Worm (Caenorhabditis elegans) whole organism, L3 larva: Measurements from ENCODE around the gene ZK185.2.

Experiments used
- aly-2 ChIP-seq: fragments of 150-350 bp; optimal IDR thresholded peaks from 2 replicates; lab custom pipeline; 2014; ENCODE audit warnings: missing biosample characterization, missing genetic modification characterization
- egl-27 ChIP-seq: sonication (generic microtip); optimal IDR thresholded peaks from 4 replicates; lab custom pipeline; 2017; ENCODE audit warnings: missing biosample characterization, missing genetic modification reagents, missing genetic modification characterization
- lin-15B ChIP-seq: fragments of 150-350 bp; optimal IDR thresholded peaks from 2 replicates; lab custom pipeline; 2014; ENCODE audit warnings: missing biosample characterization, missing genetic modification characterization
- lsy-12 ChIP-seq: sonication (generic microtip); optimal IDR thresholded peaks from 2 replicates; lab custom pipeline; 2016; ENCODE audit warnings: mild to moderate bottlenecking, missing genetic modification characterization, missing compliant biosample characterization
- mdl-1 ChIP-seq: fragments of 150-350 bp; optimal IDR thresholded peaks from 2 replicates; lab custom pipeline; 2014; ENCODE audit warnings: missing biosample characterization, missing genetic modification characterization
- nhr-11 ChIP-seq: fragments of 150-350 bp; optimal IDR thresholded peaks from 2 replicates; lab custom pipeline; 2014; ENCODE audit warnings: missing biosample characterization, missing genetic modification characterization
- nhr-67 ChIP-seq: fragments of 150-350 bp; optimal IDR thresholded peaks from 2 replicates; lab custom pipeline; 2014; ENCODE audit warnings: missing biosample characterization, missing genetic modification characterization
- pha-4 ChIP-seq: fragments of 150-350 bp; optimal IDR thresholded peaks from 2 replicates; lab custom pipeline; 2014; ENCODE audit warnings: missing biosample characterization, missing genetic modification reagents, missing genetic modification characterization
- tbx-2 ChIP-seq: sonication (generic microtip); optimal IDR thresholded peaks from 2 replicates; lab custom pipeline; 2016; ENCODE audit warnings: mild to moderate bottlenecking, missing genetic modification characterization, missing compliant biosample characterization

DNA sequence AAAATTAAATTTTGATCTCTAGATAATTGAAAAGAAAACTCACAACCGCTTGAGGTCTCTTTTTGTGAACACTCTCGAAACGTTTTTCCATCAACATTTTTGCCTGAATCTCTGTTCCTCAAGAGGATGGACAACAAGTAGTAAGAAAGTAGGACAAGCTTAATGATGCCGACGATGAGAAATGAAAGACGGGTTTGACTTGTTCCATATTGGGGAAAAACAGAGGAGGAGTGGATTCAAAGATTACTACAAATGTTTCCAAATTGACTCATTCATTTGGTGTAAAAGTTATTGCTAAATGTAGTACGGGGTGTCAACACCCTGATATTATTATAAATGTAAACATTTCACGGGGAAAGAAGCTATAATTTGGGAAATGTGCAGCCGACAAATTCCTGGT, 3.3 kb upstream of the ZK185.2 start, which contains the start of gene ZK185.4:
- TF ChIP-seq egl-27 (tag; lab: Kevin White, UChicago) (no peak), lin-15B (tag; lab: Kevin White, UChicago) (no peak), aly-2 (tag; lab: Kevin White, UChicago) (no peak), nhr-67 (no peak), nhr-11 (tag; lab: Kevin White, UChicago) (no peak), mdl-1 (tag; lab: Kevin White, UChicago) (no peak), pha-4 (tag; lab: Kevin White, UChicago) (no peak), tbx-2 (tag; lab: Kevin White, UChicago) (no peak), lsy-12 (tag; lab: Kevin White, UChicago) (no peak)
